Worm (Caenorhabditis elegans) whole organism, early embryonic: Measurements from ENCODE around the gene F47B8.13.

Experiments
- B0310.2 ChIP-seq: sonication (generic microtip); optimal IDR thresholded peaks from 2 replicates; lab custom pipeline; 2016; ENCODE audit warnings: mild to moderate bottlenecking, missing genetic modification characterization, missing compliant biosample characterization
- F13C5.2 ChIP-seq: sonication (generic microtip); optimal IDR thresholded peaks from 2 replicates; lab custom pipeline; 2017; ENCODE audit warnings: mild to moderate bottlenecking, missing genetic modification characterization, inconsistent platforms, missing compliant biosample characterization
- aly-1 ChIP-seq: sonication (generic microtip); optimal IDR thresholded peaks from 2 replicates; lab custom pipeline; 2016; ENCODE audit warnings: missing genetic modification characterization, missing compliant biosample characterization
- ama-1 ChIP-seq: fragments of 150-350 bp; optimal IDR thresholded peaks from 2 replicates; lab custom pipeline; 2014
- ceh-13 ChIP-seq: fragments of 200-800 bp; sonication (Bioruptor generic); optimal IDR thresholded peaks from 2 replicates; lab custom pipeline; 2018; ENCODE audit warnings: mild to moderate bottlenecking, missing genetic modification characterization, missing compliant biosample characterization
- ceh-36 ChIP-seq: sonication (generic microtip); optimal IDR thresholded peaks from 2 replicates; lab custom pipeline; 2016; ENCODE audit warnings: missing genetic modification characterization, inconsistent platforms, missing compliant biosample characterization
- ets-7 ChIP-seq: sonication (generic microtip); optimal IDR thresholded peaks from 2 replicates; lab custom pipeline; 2016; ENCODE audit warnings: missing genotype, missing genetic modification characterization, missing compliant biosample characterization
- flt-1 ChIP-seq: fragments of 200-800 bp; sonication (Bioruptor generic); IDR thresholded peaks from 2 replicates; pipeline ENCODE4 v1.3.6; 2022; ENCODE audit warnings: missing genetic modification characterization, missing compliant biosample characterization
- hmbx-1 ChIP-seq: sonication (generic microtip); optimal IDR thresholded peaks from 2 replicates; lab custom pipeline; 2016; ENCODE audit warnings: mild to moderate bottlenecking, missing genetic modification characterization, missing compliant biosample characterization
- hmg-4 ChIP-seq: fragments of 200-800 bp; sonication (Bioruptor generic); optimal IDR thresholded peaks from 2 replicates; lab custom pipeline; 2018; ENCODE audit warnings: mild to moderate bottlenecking, missing genetic modification characterization, missing compliant biosample characterization
- hnd-1 ChIP-seq: sonication (generic microtip); optimal IDR thresholded peaks from 2 replicates; lab custom pipeline; 2016; ENCODE audit warnings: missing genetic modification characterization, missing compliant biosample characterization
- pes-1 ChIP-seq: fragments of 200-800 bp; sonication (Bioruptor generic); IDR thresholded peaks from 2 replicates; pipeline ENCODE4 v1.3.6; 2022; ENCODE audit warnings: missing genetic modification reagents, missing genetic modification characterization, missing compliant biosample characterization
- scrt-1 ChIP-seq: fragments of 200-800 bp; sonication (Bioruptor generic); IDR thresholded peaks from 2 replicates; pipeline ENCODE4 v1.3.6; 2022; ENCODE audit warnings: missing genetic modification characterization, missing compliant biosample characterization
- sea-1 ChIP-seq: fragments of 200-800 bp; sonication (Bioruptor generic); conservative IDR thresholded peaks from 2 replicates; pipeline ENCODE4 v1.3.6; 2022; ENCODE audit warnings: missing genetic modification characterization, missing compliant biosample characterization
- tbx-11 ChIP-seq: fragments of 200-800 bp; sonication (Bioruptor generic); IDR thresholded peaks from 2 replicates; pipeline ENCODE4 v1.3.6; 2022; ENCODE audit warnings: missing genetic modification characterization, missing compliant biosample characterization
- tbx-37 ChIP-seq: fragments of 200-800 bp; sonication (Bioruptor generic); conservative IDR thresholded peaks from 2 replicates; pipeline ENCODE4 v1.3.6; 2022; ENCODE audit warnings: missing genetic modification reagents, missing genetic modification characterization, missing compliant biosample characterization
- tra-4 ChIP-seq: sonication (generic microtip); optimal IDR thresholded peaks from 2 replicates; lab custom pipeline; 2017; ENCODE audit warnings: missing genetic modification characterization, missing compliant biosample characterization

F47B8.13 gene

DNA sequence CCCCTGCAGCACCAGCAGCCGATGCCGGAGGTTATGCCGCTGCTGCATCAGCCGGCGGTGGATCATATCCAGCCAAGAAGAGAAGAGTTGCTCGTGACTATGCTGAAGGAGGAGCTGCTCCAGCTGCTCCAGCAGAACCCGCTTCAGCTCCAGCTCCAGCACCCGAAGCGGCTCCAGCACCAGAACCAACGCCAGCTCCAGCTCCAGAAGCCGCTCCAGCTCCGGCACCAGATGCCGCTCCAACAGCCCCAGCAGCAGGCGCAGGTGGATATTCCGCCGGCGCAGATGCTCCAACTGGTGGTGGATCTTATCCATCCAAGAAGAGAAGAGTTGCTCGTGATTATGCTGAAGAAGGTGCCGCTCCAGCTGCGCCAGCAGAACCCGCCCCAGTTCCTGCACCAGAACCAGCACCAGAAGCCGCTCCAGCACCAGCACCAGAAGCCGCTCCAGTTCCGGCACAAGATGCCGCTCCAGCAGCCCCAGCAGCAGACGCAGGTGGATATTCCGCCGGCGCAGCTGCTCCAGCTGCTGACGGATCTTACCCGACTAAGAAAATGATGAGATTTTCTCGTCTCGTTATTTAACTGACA is 1.3 kb upstream of the F47B8.13 start:
- TF ChIP-seq sea-1 (GFP tag; lab: Robert Waterston, UW) (0 out of 2 replicates have a peak, but pooled peaks have one; percentile 21), tbx-11 (no peak)

DNA sequence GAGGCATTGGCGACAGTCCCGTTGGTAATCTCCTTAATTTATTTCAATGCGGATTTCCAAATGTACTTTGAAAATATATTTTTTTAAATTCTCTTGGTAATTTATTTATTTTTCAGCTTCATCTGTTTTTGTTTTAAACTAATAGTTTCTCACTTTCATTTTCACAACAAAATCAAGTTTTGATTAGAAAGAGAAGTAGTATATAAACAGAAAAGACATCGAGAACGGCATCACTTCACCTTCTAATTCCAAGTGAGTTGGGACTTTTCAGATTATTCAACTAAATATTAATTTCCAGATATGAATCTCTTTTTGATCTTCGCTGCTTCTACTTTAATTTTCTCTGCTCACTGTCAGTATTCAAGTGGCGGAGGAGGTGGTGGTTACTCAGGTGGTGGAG is 715 bp upstream of the F47B8.13 start, which contains the start of gene F47B8.14:
Gene F47B8.14 (plus strand): TSS at position 301 of the 400 bp plus-strand sequence.
- TF ChIP-seq ets-7 (tag; lab: Kevin White, UChicago) (no peak), aly-1 (tag; lab: Kevin White, UChicago) (no peak), F13C5.2 (tag; lab: Kevin White, UChicago) (no peak), scrt-1 (GFP tag; lab: Robert Waterston, UW) (no peak), tra-4 (tag; lab: Kevin White, UChicago) (no peak), tbx-11 (no peak), B0310.2 (no peak), hnd-1 (tag; lab: Kevin White, UChicago) (no peak), pes-1 (GFP tag; lab: Robert Waterston, UW) (no peak), flt-1 (GFP tag; lab: Robert Waterston, UW) (no peak), hmbx-1 (tag; lab: Kevin White, UChicago) (no peak), sea-1 (GFP tag; lab: Robert Waterston, UW) (no peak), ceh-36 (no peak)

DNA sequence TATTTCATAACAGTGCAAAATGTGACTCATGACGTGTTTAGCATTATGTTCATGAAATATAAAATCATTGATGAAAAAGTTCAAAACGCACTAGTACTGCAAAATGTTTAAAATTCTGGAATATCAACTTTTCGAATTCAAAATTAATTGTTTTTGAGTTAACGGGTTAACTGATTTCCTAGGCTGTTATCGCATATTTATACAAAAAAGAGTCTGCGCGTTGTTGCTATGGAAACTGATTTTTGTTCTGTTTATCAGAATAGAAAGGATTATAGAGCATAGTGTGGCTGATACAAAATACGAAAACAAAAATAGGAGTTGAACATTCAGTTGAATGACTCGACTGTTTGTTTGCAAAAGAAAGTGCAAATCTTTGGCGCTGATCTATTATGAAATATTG is 1.9 kb downstream of the F47B8.13 start:
- TF ChIP-seq tbx-11, result no peak
- TF ChIP-seq scrt-1 (GFP tag; lab: Robert Waterston, UW), result no peak
- TF ChIP-seq tbx-37 (GFP tag; lab: Robert Waterston, UW), result no peak

- TF ChIP-seq flt-1 (GFP tag; lab: Robert Waterston, UW) (no peak), ceh-36 (no peak), ama-1 (lab: Kevin White, UChicago) (no peak), hmg-4 (GFP tag; lab: Kevin White, UChicago) (no peak), hmbx-1 (tag; lab: Kevin White, UChicago) (no peak), pes-1 (GFP tag; lab: Robert Waterston, UW) (no peak), hnd-1 (tag; lab: Kevin White, UChicago) (no peak), F13C5.2 (tag; lab: Kevin White, UChicago) (no peak), aly-1 (tag; lab: Kevin White, UChicago) (no peak), ceh-13 (GFP tag; lab: Kevin White, UChicago) (no peak), tbx-37 (GFP tag; lab: Robert Waterston, UW) (no peak), tra-4 (tag; lab: Kevin White, UChicago) (no peak), tbx-11 (no peak), sea-1 (GFP tag; lab: Robert Waterston, UW) (no peak)
Measured at ce11 chrV:14317204-14317603, 2.3 kb downstream of the F47B8.13 start.

ce11 chrV:14316525-14316924 is 3.0 kb downstream of the F47B8.13 start, which contains the start of gene F47B8.2:
Gene F47B8.2, minus strand, starts transcription at chrV:14316625.
- TF ChIP-seq scrt-1 (GFP tag; lab: Robert Waterston, UW), result no peak
- TF ChIP-seq tbx-37 (GFP tag; lab: Robert Waterston, UW), result no peak
- TF ChIP-seq ets-7 (tag; lab: Kevin White, UChicago), result no peak
- TF ChIP-seq hmg-4 (GFP tag; lab: Kevin White, UChicago), result no peak
- no peak for TF ChIP-seq ceh-36
- no peak for TF ChIP-seq tbx-11
- TF ChIP-seq ceh-13 (GFP tag; lab: Kevin White, UChicago), result no peak
- no peak for TF ChIP-seq flt-1 (GFP tag; lab: Robert Waterston, UW)
- no peak for TF ChIP-seq pes-1 (GFP tag; lab: Robert Waterston, UW)
- TF ChIP-seq hmbx-1 (tag; lab: Kevin White, UChicago), result no peak
- TF ChIP-seq aly-1 (tag; lab: Kevin White, UChicago), result no peak
- no peak for TF ChIP-seq F13C5.2 (tag; lab: Kevin White, UChicago)
- no peak for TF ChIP-seq B0310.2

ce11 chrV:14314236-14314635 is 5.3 kb downstream of the F47B8.13 start, which contains the start of gene F47B8.1:
Gene F47B8.1, minus strand, starts transcription at chrV:14314336.
- no peak for TF ChIP-seq ets-7 (tag; lab: Kevin White, UChicago)
- TF ChIP-seq tbx-11, result no peak
- no peak for TF ChIP-seq hnd-1 (tag; lab: Kevin White, UChicago)
- no peak for TF ChIP-seq hmg-4 (GFP tag; lab: Kevin White, UChicago)
- no peak for TF ChIP-seq tra-4 (tag; lab: Kevin White, UChicago)
- TF ChIP-seq ama-1 (lab: Kevin White, UChicago), result no peak
- TF ChIP-seq ceh-36, result no peak
- no peak for TF ChIP-seq scrt-1 (GFP tag; lab: Robert Waterston, UW)

- TF ChIP-seq tra-4 (tag; lab: Kevin White, UChicago) (no peak), ets-7 (tag; lab: Kevin White, UChicago) (no peak), B0310.2 (no peak), ama-1 (lab: Kevin White, UChicago) (no peak), tbx-11 (no peak), scrt-1 (GFP tag; lab: Robert Waterston, UW) (no peak), hmg-4 (GFP tag; lab: Kevin White, UChicago) (no peak), ceh-13 (GFP tag; lab: Kevin White, UChicago) (no peak), tbx-37 (GFP tag; lab: Robert Waterston, UW) (no peak), ceh-36 (no peak), flt-1 (GFP tag; lab: Robert Waterston, UW) (no peak), sea-1 (GFP tag; lab: Robert Waterston, UW) (no peak), pes-1 (GFP tag; lab: Robert Waterston, UW) (no peak), hmbx-1 (tag; lab: Kevin White, UChicago) (no peak), hnd-1 (tag; lab: Kevin White, UChicago) (no peak), aly-1 (tag; lab: Kevin White, UChicago) (no peak), F13C5.2 (tag; lab: Kevin White, UChicago) (no peak)
Measured at ce11 chrV:14312695-14313094, 6.8 kb downstream of the F47B8.13 start, which contains the start of gene F14D7.8. Gene F14D7.8, minus strand, starts transcription at chrV:14312795.
